Fruit fly (Drosophila melanogaster): ENCODE results near the gene Idh3b.

Gene Idh3b

DNA sequence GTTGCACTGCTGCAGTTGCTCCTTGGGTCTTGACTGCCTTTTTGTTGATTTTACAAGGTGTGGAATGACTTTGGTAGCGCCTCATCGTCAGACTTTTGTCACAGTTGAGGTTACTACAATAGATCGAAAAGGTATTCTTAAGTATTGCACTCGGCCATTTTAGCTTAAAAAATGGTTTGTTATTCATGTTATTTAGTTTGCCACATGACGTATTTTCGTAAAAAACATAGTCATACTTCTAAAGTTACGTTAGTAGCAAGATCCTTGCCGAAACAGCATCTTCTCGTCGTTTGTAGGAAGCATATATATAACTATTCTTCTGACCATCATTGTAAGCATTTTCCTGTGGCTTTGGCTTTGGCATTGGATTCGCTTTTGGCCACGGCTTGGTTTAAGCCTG lies 39.8 kb downstream of the Idh3b start:
- TF ChIP-seq CG3032 (tag; optimal IDR thresholded peaks at IDR 0.05) (peak; percentile 1), Lpt (GFP tag; optimal IDR thresholded peaks at IDR 0.05) (peak; percentile 1), CG32006 (GFP tag; optimal IDR thresholded peaks at IDR 0.05) (peak; percentile 71), Eip78C (GFP tag) (peak; percentile 38), Sox14 (GFP tag; optimal IDR thresholded peaks at IDR 0.05) (peak; percentile 7), achi (GFP tag; optimal IDR thresholded peaks at IDR 0.05) (peak; percentile 8), CG6163 (GFP tag; IDR thresholded peaks at IDR 0.05) (no peak), CG4318 (GFP tag; optimal IDR thresholded peaks at IDR 0.05) (peak; percentile 19), CG10631 (GFP tag; optimal IDR thresholded peaks at IDR 0.05) (peak; percentile 16), fd59A (GFP tag; optimal IDR thresholded peaks at IDR 0.05) (no peak), dac (GFP tag; optimal IDR thresholded peaks at IDR 0.05) (peak; percentile 18), Hr4 (GFP tag; optimal IDR thresholded peaks at IDR 0.05) (peak; percentile 29), salr (GFP tag; optimal IDR thresholded peaks at IDR 0.05) (peak in 1 of 2 experiments; percentile 6), CG15336 (GFP tag; IDR thresholded peaks at IDR 0.05) (peak; percentile 33; the same call in 1 of the 2 replicates), eg (GFP tag; IDR thresholded peaks at IDR 0.05) (no peak), CG8119 (GFP tag; IDR thresholded peaks at IDR 0.05) (0 out of 3 replicates have a peak, but pooled peaks have one; percentile 39), acj6 (GFP tag; optimal IDR thresholded peaks at IDR 0.05) (no peak), CG6276 (GFP tag; optimal IDR thresholded peaks at IDR 0.05) (peak; percentile 33)

DNA sequence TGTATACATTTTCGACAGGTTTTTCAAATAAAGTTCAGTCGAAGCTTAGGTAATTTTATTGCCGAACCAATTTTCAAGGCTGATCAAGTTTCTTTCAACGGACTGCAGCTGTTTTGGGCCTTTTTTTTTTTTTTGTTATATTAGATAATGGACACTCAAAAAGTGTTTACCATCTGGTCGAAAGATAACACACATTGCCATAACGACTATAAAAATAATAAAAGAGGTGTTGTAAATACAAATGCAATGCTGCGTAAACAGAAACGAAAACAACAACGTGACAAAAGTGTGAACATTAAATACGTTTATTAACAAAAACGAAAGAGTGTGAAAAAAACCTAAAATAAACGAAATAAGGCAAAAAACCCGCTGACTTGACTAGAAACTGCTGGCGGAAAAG lies 41.4 kb downstream of the Idh3b start:
- TF ChIP-seq acj6 (GFP tag; optimal IDR thresholded peaks at IDR 0.05) (no peak), vri (GFP tag; optimal IDR thresholded peaks at IDR 0.05) (peak; percentile 48), lz (GFP tag; optimal IDR thresholded peaks at IDR 0.05) (no peak), Met (GFP tag; optimal IDR thresholded peaks at IDR 0.05) (no peak)

DNA sequence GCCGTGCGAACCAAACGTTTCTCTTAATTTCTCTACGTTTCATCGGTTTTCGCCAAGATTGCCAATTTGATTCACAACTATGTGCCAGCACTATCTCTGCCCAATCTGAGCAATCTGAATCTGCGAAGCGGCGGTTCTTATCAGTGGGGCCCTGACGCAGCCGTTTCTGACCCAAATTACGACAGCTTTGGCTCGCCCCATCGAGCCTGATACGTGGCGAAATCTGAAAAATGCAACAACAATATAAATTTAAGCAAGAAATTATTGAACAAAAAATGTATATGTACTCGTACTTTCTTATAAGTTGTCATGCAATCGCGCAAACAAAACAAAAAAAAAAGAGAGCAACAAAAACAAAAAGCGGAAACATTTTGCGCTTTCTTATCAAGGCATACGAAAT lies 42.2 kb downstream of the Idh3b start:
- peak; percentile 67 for TF ChIP-seq vri (GFP tag; optimal IDR thresholded peaks at IDR 0.05)
- TF ChIP-seq Eip93F (GFP tag; optimal IDR thresholded peaks at IDR 0.05) = peak; percentile 75
- 0 out of 3 replicates have a peak, but pooled peaks have one; percentile 6 for TF ChIP-seq CG6163 (GFP tag; IDR thresholded peaks at IDR 0.05)
- TF ChIP-seq svp (GFP tag) = peak; percentile 86
- TF ChIP-seq lz (GFP tag; optimal IDR thresholded peaks at IDR 0.05) = no peak

DNA sequence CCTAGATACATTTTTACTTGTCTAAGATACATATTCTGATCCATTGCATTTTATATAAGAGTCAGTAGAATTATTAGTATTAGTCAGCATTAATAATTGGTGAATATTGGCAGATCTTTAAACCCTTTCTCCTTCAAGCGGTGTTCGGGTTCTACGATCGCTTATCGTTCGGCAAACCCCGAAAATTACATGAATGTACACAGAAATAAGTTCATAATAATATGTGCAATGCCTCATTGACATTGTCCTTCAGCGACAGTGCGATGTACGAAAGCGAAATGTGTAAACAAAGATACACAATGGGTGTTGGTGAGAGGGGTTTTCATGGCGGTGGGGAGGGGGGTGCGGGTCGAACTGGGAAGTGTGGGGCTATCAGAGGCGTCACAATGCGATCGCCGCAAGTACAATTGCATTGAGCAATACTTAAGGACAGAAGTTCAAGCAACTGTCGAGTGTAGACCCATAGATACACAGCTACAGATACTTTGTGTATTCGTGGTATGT lies 42.8 kb downstream of the Idh3b start:
- TF ChIP-seq CG7368 (GFP tag; optimal IDR thresholded peaks at IDR 0.05) (no peak), ss (GFP tag; optimal IDR thresholded peaks at IDR 0.05) (peak in 1 of 2 experiments; percentile 29), spab (GFP tag; optimal IDR thresholded peaks at IDR 0.05) (no peak), Ets96B (tag; optimal IDR thresholded peaks at IDR 0.05) (peak; percentile 1), Eip93F (GFP tag; optimal IDR thresholded peaks at IDR 0.05) (peak; percentile 77), CG3032 (tag; optimal IDR thresholded peaks at IDR 0.05) (no peak), CG8119 (GFP tag; IDR thresholded peaks at IDR 0.05) (no peak), Lpt (GFP tag; optimal IDR thresholded peaks at IDR 0.05) (no peak), CG10631 (GFP tag; optimal IDR thresholded peaks at IDR 0.05) (no peak), Eip78C (GFP tag) (peak; percentile 12), Blimp-1 (GFP tag; optimal IDR thresholded peaks at IDR 0.05) (no peak), CG6808 (GFP tag; optimal IDR thresholded peaks at IDR 0.05) (peak; percentile 9), net (GFP tag; optimal IDR thresholded peaks at IDR 0.05) (no peak), esn (GFP tag; optimal IDR thresholded peaks at IDR 0.05) (no peak), Hr4 (GFP tag; optimal IDR thresholded peaks at IDR 0.05) (no peak), vri (GFP tag; optimal IDR thresholded peaks at IDR 0.05) (peak; percentile 46), CG11902 (GFP tag; optimal IDR thresholded peaks at IDR 0.05) (no peak), Gug (GFP tag; IDR thresholded peaks at IDR 0.05) (no peak), Sox102F (GFP tag; optimal IDR thresholded peaks at IDR 0.05) (no peak), CG4318 (GFP tag; optimal IDR thresholded peaks at IDR 0.05) (no peak), Ets21C (GFP tag; optimal IDR thresholded peaks at IDR 0.05) (no peak), topi (GFP tag; optimal IDR thresholded peaks at IDR 0.05) (no peak), CG6792 (GFP tag; optimal IDR thresholded peaks at IDR 0.05) (no peak), salr (GFP tag; optimal IDR thresholded peaks at IDR 0.05) (no peak), CG31627 (GFP tag; optimal IDR thresholded peaks at IDR 0.05) (no peak), cyc (GFP tag; optimal IDR thresholded peaks at IDR 0.05) (no peak), CG8632 (GFP tag; optimal IDR thresholded peaks at IDR 0.05) (no peak), Hr39 (GFP tag; optimal IDR thresholded peaks at IDR 0.05) (no peak), CG34406 (GFP tag; optimal IDR thresholded peaks at IDR 0.05) (no peak), achi (GFP tag; optimal IDR thresholded peaks at IDR 0.05) (no peak), CG11762 (GFP tag; optimal IDR thresholded peaks at IDR 0.05; ENCODE audit: insufficient read depth) (no peak), CG6854 (GFP tag; optimal IDR thresholded peaks at IDR 0.05) (no peak), CG6163 (GFP tag; IDR thresholded peaks at IDR 0.05) (no peak), CG15336 (GFP tag; IDR thresholded peaks at IDR 0.05) (no peak)
